Worm (Caenorhabditis elegans) whole organism, L1 larva: ENCODE data around the gene hlh-28.
"Not testable (repeated sequence)": the region's sequence is repeated elsewhere in the genome, so short reads cannot be mapped to it uniquely, and the experiment has no call there.

ENCODE experiments used
- C16A3.4 ChIP-seq: fragments of 150-350 bp; optimal IDR thresholded peaks from 2 replicates; lab custom pipeline; 2014; ENCODE audit warnings: missing biosample characterization, missing genetic modification characterization
- F16B12.6 ChIP-seq: fragments of 150-350 bp; optimal IDR thresholded peaks from 2 replicates; lab custom pipeline; 2014; ENCODE audit warnings: missing biosample characterization, missing genetic modification characterization
- alr-1 ChIP-seq: fragments of 200-800 bp; sonication (Bioruptor generic); optimal IDR thresholded peaks from 2 replicates; lab custom pipeline; 2018; ENCODE audit warnings: borderline replicate concordance, mild to moderate bottlenecking, missing genetic modification characterization, missing compliant biosample characterization
- aly-2 ChIP-seq: fragments of 150-350 bp; optimal IDR thresholded peaks from 2 replicates; lab custom pipeline; 2014; ENCODE audit warnings: missing biosample characterization, missing genetic modification characterization
- ama-1 ChIP-seq: fragments of 150-350 bp; optimal IDR thresholded peaks from 2 replicates; lab custom pipeline; 2014
- ceh-63 ChIP-seq: fragments of 200-800 bp; sonication (Bioruptor generic); optimal IDR thresholded peaks from 2 replicates; lab custom pipeline; 2018; ENCODE audit warnings: mild to moderate bottlenecking, missing genetic modification characterization, missing compliant biosample characterization
- ceh-82 ChIP-seq, 3 experiments: fragments of 150-350 bp in 1 of 3; sonication (generic microtip) in 2 of 3; optimal IDR thresholded peaks; 2 replicates each; lab custom pipeline; 2014 to 2017; ENCODE audit warnings: missing biosample characterization in 3 of 3, missing genetic modification characterization in 3 of 3
- ceh-90 ChIP-seq: sonication (generic microtip); optimal IDR thresholded peaks from 2 replicates; lab custom pipeline; 2016; ENCODE audit warnings: missing genetic modification characterization, missing compliant biosample characterization
- dsc-1 ChIP-seq: sonication (generic microtip); optimal IDR thresholded peaks from 2 replicates; lab custom pipeline; 2016; ENCODE audit warnings: mild to moderate bottlenecking, missing genetic modification characterization, missing compliant biosample characterization
- egl-13 ChIP-seq: sonication (generic microtip); optimal IDR thresholded peaks from 2 replicates; lab custom pipeline; 2016; ENCODE audit warnings: missing genotype, missing genetic modification reagents, missing genetic modification characterization, missing compliant biosample characterization
- egl-27 ChIP-seq, 2 experiments: fragments of 150-350 bp in 1 of 2; sonication (generic microtip); optimal IDR thresholded peaks; 3 replicates each; lab custom pipeline; 2017 to 2018; ENCODE audit warnings: missing biosample characterization in 2 of 2, missing genetic modification characterization in 2 of 2, missing genetic modification reagents in 2 of 2
- elt-2 ChIP-seq: sonication (generic microtip); optimal IDR thresholded peaks from 2 replicates; lab custom pipeline; 2016; ENCODE audit warnings: missing genetic modification characterization, mild to moderate bottlenecking, inconsistent platforms, missing compliant biosample characterization, missing genetic modification reagents
- elt-3 ChIP-seq, 6 experiments: fragments of 150-350 bp in 1 of 6; sonication (generic microtip); optimal IDR thresholded peaks; 2 replicates each; lab custom pipeline; 2017 to 2018; ENCODE audit warnings: missing biosample characterization in 6 of 6, missing genetic modification characterization in 6 of 6, inconsistent platforms in 1 of 6
- fkh-10 ChIP-seq: sonication (generic microtip); optimal IDR thresholded peaks from 2 replicates; lab custom pipeline; 2017; ENCODE audit warnings: missing biosample characterization, missing genetic modification reagents, missing genetic modification characterization
- fkh-4 ChIP-seq: sonication (generic microtip); optimal IDR thresholded peaks from 2 replicates; lab custom pipeline; 2016; ENCODE audit warnings: missing compliant biosample characterization, missing genetic modification characterization, borderline replicate concordance
- fkh-8 ChIP-seq: sonication (generic microtip); optimal IDR thresholded peaks from 2 replicates; lab custom pipeline; 2016; ENCODE audit warnings: mild to moderate bottlenecking, missing genetic modification characterization, missing compliant biosample characterization
- grh-1 ChIP-seq: fragments of 200-800 bp; sonication (Bioruptor generic); IDR thresholded peaks from 2 replicates; pipeline ENCODE4 v1.3.6; 2022; ENCODE audit warnings: missing genetic modification reagents, missing genetic modification characterization, missing compliant biosample characterization
- hlh-17 ChIP-seq: fragments of 200-800 bp; sonication (Bioruptor generic); optimal IDR thresholded peaks from 2 replicates; lab custom pipeline; 2018; ENCODE audit warnings: missing genetic modification characterization, mild to moderate bottlenecking, missing compliant biosample characterization, moderate library complexity, borderline replicate concordance
- irx-1 ChIP-seq: sonication (generic microtip); optimal IDR thresholded peaks from 2 replicates; lab custom pipeline; 2016; ENCODE audit warnings: missing genetic modification characterization, missing compliant biosample characterization
- isw-1 ChIP-seq: fragments of 200-800 bp; sonication (Bioruptor generic); IDR thresholded peaks from 2 replicates; pipeline ENCODE4 v1.3.6; 2022; ENCODE audit warnings: missing genetic modification characterization, missing compliant biosample characterization
- lin-13 ChIP-seq: fragments of 150-350 bp; optimal IDR thresholded peaks from 2 replicates; lab custom pipeline; 2014; ENCODE audit warnings: missing biosample characterization, missing genetic modification reagents, missing genetic modification characterization
- lin-14 ChIP-seq: fragments of 200-800 bp; sonication (Bioruptor generic); optimal IDR thresholded peaks from 2 replicates; lab custom pipeline; 2018; ENCODE audit warnings: mild to moderate bottlenecking, missing genetic modification characterization, moderate library complexity, missing compliant biosample characterization
- lin-15B ChIP-seq: fragments of 150-350 bp; sonication (generic microtip); optimal IDR thresholded peaks from 3 replicates; lab custom pipeline; 2014; ENCODE audit warnings: missing biosample characterization, missing genetic modification characterization
- lin-39 ChIP-seq: fragments of 150-350 bp; optimal IDR thresholded peaks from 2 replicates; lab custom pipeline; 2014; ENCODE audit warnings: missing biosample characterization, missing genetic modification reagents, missing genetic modification characterization
- lir-3 ChIP-seq: sonication (generic microtip); optimal IDR thresholded peaks from 2 replicates; lab custom pipeline; 2016; ENCODE audit warnings: mild to moderate bottlenecking, missing genetic modification characterization, moderate library complexity, missing compliant biosample characterization; ENCODE audit not compliant: poor library complexity
- lsy-2 ChIP-seq, 2 experiments: fragments of 150-350 bp; optimal IDR thresholded peaks; 2 replicates each; lab custom pipeline; 2014; ENCODE audit warnings: missing biosample characterization in 2 of 2, missing genetic modification characterization in 2 of 2
- mdl-1 ChIP-seq, 2 experiments: fragments of 150-350 bp; optimal IDR thresholded peaks; 2 replicates each; lab custom pipeline; 2014 to 2017; ENCODE audit warnings: missing biosample characterization in 2 of 2, missing genetic modification characterization in 2 of 2, inconsistent platforms in 1 of 2
- mef-2 ChIP-seq: fragments of 150-350 bp; optimal IDR thresholded peaks from 2 replicates; lab custom pipeline; 2014; ENCODE audit warnings: missing biosample characterization, missing genetic modification characterization
- nhr-11 ChIP-seq: fragments of 150-350 bp; optimal IDR thresholded peaks from 2 replicates; lab custom pipeline; 2014; ENCODE audit warnings: missing biosample characterization, missing genetic modification characterization
- nhr-19 ChIP-seq: fragments of 200-800 bp; sonication (Bioruptor generic); conservative IDR thresholded peaks from 2 replicates; pipeline ENCODE4 v1.3.6; 2022; ENCODE audit warnings: missing genetic modification characterization, missing compliant biosample characterization
- nhr-20 ChIP-seq: sonication (generic microtip); optimal IDR thresholded peaks from 2 replicates; lab custom pipeline; 2016; ENCODE audit warnings: mild to moderate bottlenecking, missing genetic modification characterization, missing compliant biosample characterization
- nhr-237 ChIP-seq: fragments of 150-350 bp; optimal IDR thresholded peaks from 2 replicates; lab custom pipeline; 2014; ENCODE audit warnings: missing biosample characterization, missing genetic modification characterization
- nhr-28 ChIP-seq: fragments of 150-350 bp; optimal IDR thresholded peaks from 2 replicates; lab custom pipeline; 2014; ENCODE audit warnings: missing biosample characterization, missing genetic modification characterization
- nhr-47 ChIP-seq: sonication (generic microtip); optimal IDR thresholded peaks from 2 replicates; lab custom pipeline; 2016; ENCODE audit warnings: mild to moderate bottlenecking, missing genetic modification characterization, moderate library complexity, missing compliant biosample characterization
- nhr-71 ChIP-seq: sonication (generic microtip); optimal IDR thresholded peaks from 2 replicates; lab custom pipeline; 2016; ENCODE audit warnings: mild to moderate bottlenecking, missing genetic modification characterization, moderate library complexity, missing compliant biosample characterization
- nhr-77 ChIP-seq: fragments of 150-350 bp; optimal IDR thresholded peaks from 2 replicates; lab custom pipeline; 2014; ENCODE audit warnings: missing biosample characterization, missing genetic modification characterization
- nhr-84 ChIP-seq: sonication (generic microtip); optimal IDR thresholded peaks from 2 replicates; lab custom pipeline; 2017; ENCODE audit warnings: missing biosample characterization, missing genetic modification characterization
- pax-3 ChIP-seq: fragments of 200-800 bp; sonication (Bioruptor generic); optimal IDR thresholded peaks from 2 replicates; lab custom pipeline; 2018; ENCODE audit warnings: mild to moderate bottlenecking, missing genetic modification characterization, moderate library complexity, missing compliant biosample characterization
- skn-1 ChIP-seq: fragments of 150-350 bp; optimal IDR thresholded peaks from 2 replicates; lab custom pipeline; 2014; ENCODE audit warnings: missing biosample characterization, missing genetic modification characterization
- snpc-4 ChIP-seq: fragments of 150-350 bp; optimal IDR thresholded peaks from 2 replicates; lab custom pipeline; 2014; ENCODE audit warnings: missing biosample characterization, missing genetic modification characterization
- snu-23 ChIP-seq: sonication (generic microtip); optimal IDR thresholded peaks from 2 replicates; lab custom pipeline; 2016; ENCODE audit warnings: missing genetic modification characterization, missing compliant biosample characterization
- swsn-7 ChIP-seq: sonication (generic microtip); optimal IDR thresholded peaks from 2 replicates; lab custom pipeline; 2016; ENCODE audit warnings: missing genetic modification characterization, missing compliant biosample characterization
- unc-62 ChIP-seq: fragments of 150-350 bp; optimal IDR thresholded peaks from 2 replicates; lab custom pipeline; 2014; ENCODE audit warnings: missing biosample characterization, missing genetic modification reagents, missing genetic modification characterization
- vab-15 ChIP-seq: sonication (generic microtip); optimal IDR thresholded peaks from 2 replicates; lab custom pipeline; 2017; ENCODE audit warnings: missing genotype, mild to moderate bottlenecking, missing genetic modification characterization, missing compliant biosample characterization
- zag-1 ChIP-seq: fragments of 150-350 bp; optimal IDR thresholded peaks from 2 replicates; lab custom pipeline; 2014; ENCODE audit warnings: missing biosample characterization, missing genetic modification characterization

The hlh-28 gene

DNA sequence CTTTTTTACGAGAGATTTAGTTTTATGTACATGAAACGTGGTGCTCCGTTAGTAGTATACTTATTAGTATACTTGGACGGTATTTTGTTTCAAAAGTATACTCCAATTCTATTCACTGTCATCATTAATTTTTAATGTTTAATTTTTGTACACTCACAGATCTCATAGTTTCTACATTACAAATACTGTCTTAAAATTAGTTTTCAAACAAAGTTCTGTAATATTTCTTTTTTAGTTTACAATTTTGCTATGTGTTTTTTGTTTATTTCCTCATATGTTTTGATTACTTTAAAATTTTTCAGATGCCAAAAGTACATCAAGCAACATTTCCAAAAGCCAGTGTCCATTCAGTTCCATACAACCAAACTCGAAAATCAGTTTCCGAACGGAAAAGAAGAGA is at the start of gene hlh-28:
Gene hlh-28, plus strand, starts transcription at position 301 of the 400 bp plus-strand sequence.
- TF ChIP-seq C16A3.4 (tag; lab: Kevin White, UChicago); grh-1; vab-15 (tag; lab: Kevin White, UChicago): not testable (repeated sequence)

ce11 chrX:17502246-17502645 is 48.6 kb upstream of the hlh-28 start:
- TF ChIP-seq zag-1 (tag; lab: Kevin White, UChicago) (no peak), mef-2 (no peak), elt-2 (tag; lab: Kevin White, UChicago) (no peak), snpc-4 (tag; lab: Kevin White, UChicago) (no peak), nhr-84 (no peak), nhr-237 (tag; lab: Kevin White, UChicago) (no peak), aly-2 (tag; lab: Kevin White, UChicago) (no peak), isw-1 (GFP tag; lab: Robert Waterston, UW) (no peak), C16A3.4 (tag; lab: Kevin White, UChicago) (no peak), ceh-82 (tag; optimal IDR thresholded peaks at IDR 0.05; lab: Kevin White, UChicago) (no peak), nhr-19 (GFP tag; lab: Robert Waterston, UW) (no peak), ama-1 (lab: Kevin White, UChicago) (no peak), skn-1 (tag; lab: Kevin White, UChicago) (no peak), fkh-4 (tag; lab: Kevin White, UChicago) (no peak)

- TF ChIP-seq nhr-71: peak; percentile 41
- peak; percentile 3 for TF ChIP-seq vab-15 (tag; lab: Kevin White, UChicago)
- TF ChIP-seq ceh-82 (tag; optimal IDR thresholded peaks at IDR 0.05; lab: Kevin White, UChicago): peak in 1 of 3 experiments; percentile 1
- TF ChIP-seq egl-13 (tag; lab: Kevin White, UChicago): no peak
- TF ChIP-seq dsc-1 (tag; lab: Kevin White, UChicago): peak; percentile 32
- peak; percentile 60 for TF ChIP-seq lin-14 (GFP tag; lab: Kevin White, UChicago)
- no peak for TF ChIP-seq nhr-77
- TF ChIP-seq lsy-2 (tag; optimal IDR thresholded peaks at IDR 0.05; lab: Kevin White, UChicago): peak in 1 of 2 experiments; percentile 29
- TF ChIP-seq fkh-8: peak; percentile 17
- peak; percentile 87 for TF ChIP-seq nhr-20
- peak; percentile 3 for TF ChIP-seq nhr-47
- peak; percentile 13 for TF ChIP-seq snu-23 (GFP tag; lab: Kevin White, UChicago)
- TF ChIP-seq swsn-7 (tag; lab: Kevin White, UChicago): no peak
These were observed 46.4 kb upstream of the hlh-28 start for ce11 chrX:17504447-17504846.

DNA sequence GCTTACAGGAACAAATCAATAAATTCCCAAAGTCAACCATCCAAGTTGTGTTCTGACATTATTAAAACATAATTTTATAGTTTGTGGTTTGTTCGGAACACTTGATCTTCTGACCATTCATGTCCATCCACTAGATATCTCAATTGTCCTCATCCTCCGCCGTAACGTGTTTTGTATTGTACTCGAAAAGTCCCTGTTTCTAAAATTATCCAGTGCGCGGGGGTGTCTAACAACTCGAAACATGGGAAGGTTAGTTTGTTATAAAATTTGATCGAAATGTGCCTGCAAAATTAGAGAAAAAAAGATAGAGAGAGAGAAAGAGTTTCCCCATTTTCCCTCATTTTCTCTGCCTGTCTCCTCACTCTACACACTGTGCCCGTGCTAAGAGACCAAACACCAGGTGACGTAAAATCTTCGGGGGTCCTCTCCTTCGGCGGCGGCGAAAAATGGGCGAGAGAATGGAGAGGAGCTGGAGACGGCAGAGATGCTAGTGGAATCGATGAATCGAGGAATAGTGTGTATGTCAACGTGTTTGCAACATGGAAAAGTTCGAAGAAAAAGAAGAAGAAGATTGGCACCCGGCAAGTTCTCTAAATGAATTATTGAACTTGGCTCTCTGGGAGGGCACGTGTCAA is 45.2 kb upstream of the hlh-28 start:
- TF ChIP-seq lir-3 (peak; percentile 72), dsc-1 (tag; lab: Kevin White, UChicago) (peak; percentile 87), alr-1 (no peak), ceh-90 (tag; lab: Kevin White, UChicago) (no peak), C16A3.4 (tag; lab: Kevin White, UChicago) (peak; percentile 75), nhr-237 (tag; lab: Kevin White, UChicago) (peak; percentile 88), ceh-63 (GFP tag; lab: Kevin White, UChicago) (no peak), nhr-71 (peak; percentile 99), nhr-28 (peak; percentile 1), mdl-1 (tag; optimal IDR thresholded peaks at IDR 0.05; lab: Kevin White, UChicago) (peak; percentile 67 to 95), lin-13 (GFP tag; lab: Kevin White, UChicago) (peak; percentile 60), lin-39 (tag; lab: Kevin White, UChicago) (peak; percentile 67), lin-15B (tag; lab: Kevin White, UChicago) (no peak), hlh-17 (GFP tag; lab: Kevin White, UChicago) (no peak), pax-3 (tag; lab: Kevin White, UChicago) (peak; percentile 49), nhr-11 (tag; lab: Kevin White, UChicago) (peak; percentile 56), F16B12.6 (no peak), egl-13 (tag; lab: Kevin White, UChicago) (peak; percentile 94), unc-62 (GFP tag; lab: Kevin White, UChicago) (no peak), vab-15 (tag; lab: Kevin White, UChicago) (peak; percentile 25), ama-1 (lab: Kevin White, UChicago) (no peak), irx-1 (tag; lab: Kevin White, UChicago) (peak; percentile 69), nhr-77 (peak; percentile 95), fkh-10 (peak; percentile 51), egl-27 (tag; optimal IDR thresholded peaks at IDR 0.05; lab: Kevin White, UChicago) (peak; percentile 95 to 96), elt-3 (tag; optimal IDR thresholded peaks at IDR 0.05; lab: Kevin White, UChicago) (peak in 1 of 6 experiments; percentile 48), nhr-19 (GFP tag; lab: Robert Waterston, UW) (peak; percentile 93)
